Worm (Caenorhabditis elegans) whole organism, L3 larva: ENCODE results near the gene pef-1.

Source experiments
- ZK546.5 ChIP-seq: sonication (generic microtip); optimal IDR thresholded peaks from 2 replicates; lab custom pipeline; 2017; ENCODE audit warnings: missing biosample characterization, missing genetic modification characterization
- aly-2 ChIP-seq: fragments of 150-350 bp; optimal IDR thresholded peaks from 2 replicates; lab custom pipeline; 2014; ENCODE audit warnings: missing biosample characterization, missing genetic modification characterization
- ama-1 ChIP-seq: fragments of 150-350 bp; optimal IDR thresholded peaks from 2 replicates; lab custom pipeline; 2018
- ceh-28 ChIP-seq: fragments of 150-350 bp; optimal IDR thresholded peaks from 2 replicates; lab custom pipeline; 2014; ENCODE audit warnings: missing biosample characterization, missing genetic modification reagents, missing genetic modification characterization
- ceh-82 ChIP-seq: fragments of 150-350 bp; optimal IDR thresholded peaks from 2 replicates; lab custom pipeline; 2014; ENCODE audit warnings: missing biosample characterization, missing genetic modification characterization
- daf-12 ChIP-seq: fragments of 150-350 bp; optimal IDR thresholded peaks from 2 replicates; lab custom pipeline; 2014; ENCODE audit warnings: missing biosample characterization, missing genetic modification reagents, missing genetic modification characterization
- egl-5 ChIP-seq: fragments of 150-350 bp; optimal IDR thresholded peaks from 2 replicates; lab custom pipeline; 2017; ENCODE audit warnings: missing biosample characterization, missing genetic modification reagents, missing genetic modification characterization, inconsistent platforms
- elt-1 ChIP-seq: fragments of 150-350 bp; optimal IDR thresholded peaks from 2 replicates; lab custom pipeline; 2014; ENCODE audit warnings: missing biosample characterization, missing genetic modification characterization
- elt-2 ChIP-seq: sonication (generic microtip); optimal IDR thresholded peaks from 2 replicates; lab custom pipeline; 2016; ENCODE audit warnings: missing genetic modification reagents, mild to moderate bottlenecking, missing genetic modification characterization, missing compliant biosample characterization
- elt-3 ChIP-seq, 3 experiments: fragments of 150-350 bp in 1 of 3; sonication (generic microtip) in 2 of 3; optimal IDR thresholded peaks; 2 replicates in 2 of 3; 4 replicates in 1 of 3; lab custom pipeline; 2014 to 2017; ENCODE audit warnings: missing biosample characterization in 3 of 3, missing genetic modification characterization in 3 of 3
- eor-1 ChIP-seq, 2 experiments: fragments of 150-350 bp; optimal IDR thresholded peaks; 2 replicates each; lab custom pipeline; 2014 to 2018; ENCODE audit warnings: missing biosample characterization in 2 of 2, missing genetic modification characterization in 2 of 2
- fkh-10 ChIP-seq: sonication (generic microtip); optimal IDR thresholded peaks from 2 replicates; lab custom pipeline; 2017; ENCODE audit warnings: missing biosample characterization, missing genetic modification reagents, missing genetic modification characterization
- fkh-2 ChIP-seq: fragments of 150-350 bp; optimal IDR thresholded peaks from 2 replicates; lab custom pipeline; 2014; ENCODE audit warnings: missing biosample characterization, missing genetic modification reagents, missing genetic modification characterization
- fos-1 ChIP-seq: fragments of 150-350 bp; optimal IDR thresholded peaks from 2 replicates; lab custom pipeline; 2014; ENCODE audit warnings: missing biosample characterization, missing genetic modification characterization
- jun-1 ChIP-seq: fragments of 150-350 bp; optimal IDR thresholded peaks from 2 replicates; lab custom pipeline; 2014; ENCODE audit warnings: missing biosample characterization, missing genetic modification reagents, missing genetic modification characterization
- lin-39 ChIP-seq: fragments of 150-350 bp; optimal IDR thresholded peaks from 2 replicates; lab custom pipeline; 2018; ENCODE audit warnings: missing biosample characterization, missing genetic modification reagents, missing genetic modification characterization
- mml-1 ChIP-seq: fragments of 150-350 bp; sonication (generic microtip); optimal IDR thresholded peaks from 3 replicates; lab custom pipeline; 2014; ENCODE audit warnings: missing biosample characterization, missing genetic modification characterization
- nfya-1 ChIP-seq: sonication (generic microtip); optimal IDR thresholded peaks from 2 replicates; lab custom pipeline; 2017; ENCODE audit warnings: missing genetic modification characterization, mild to moderate bottlenecking, missing compliant biosample characterization, antibody characterized with exemption, moderate library complexity; ENCODE audit not compliant: insufficient read depth
- nhr-11 ChIP-seq: fragments of 150-350 bp; optimal IDR thresholded peaks from 2 replicates; lab custom pipeline; 2014; ENCODE audit warnings: missing biosample characterization, missing genetic modification characterization
- nhr-12 ChIP-seq: fragments of 150-350 bp; optimal IDR thresholded peaks from 2 replicates; lab custom pipeline; 2014; ENCODE audit warnings: missing biosample characterization, missing genetic modification characterization
- nhr-23 ChIP-seq: fragments of 150-350 bp; optimal IDR thresholded peaks from 2 replicates; lab custom pipeline; 2014; ENCODE audit warnings: missing biosample characterization, missing genetic modification reagents, missing genetic modification characterization
- nhr-237 ChIP-seq: fragments of 150-350 bp; optimal IDR thresholded peaks from 2 replicates; lab custom pipeline; 2014; ENCODE audit warnings: missing biosample characterization, missing genetic modification characterization
- nhr-28 ChIP-seq: fragments of 150-350 bp; optimal IDR thresholded peaks from 2 replicates; lab custom pipeline; 2014; ENCODE audit warnings: missing biosample characterization, missing genetic modification characterization
- nhr-43 ChIP-seq: sonication (generic microtip); optimal IDR thresholded peaks from 2 replicates; lab custom pipeline; 2016; ENCODE audit warnings: mild to moderate bottlenecking, missing genetic modification characterization, missing compliant biosample characterization; ENCODE audit not compliant: poor library complexity, severe bottlenecking
- nhr-76 ChIP-seq: fragments of 150-350 bp; sonication (generic microtip); optimal IDR thresholded peaks from 5 replicates; lab custom pipeline; 2014; ENCODE audit warnings: missing biosample characterization, missing genetic modification characterization
- nhr-77 ChIP-seq: fragments of 150-350 bp; optimal IDR thresholded peaks from 2 replicates; lab custom pipeline; 2014; ENCODE audit warnings: missing biosample characterization, missing genetic modification characterization
- pqm-1 ChIP-seq: fragments of 150-350 bp; optimal IDR thresholded peaks from 2 replicates; lab custom pipeline; 2017; ENCODE audit warnings: missing biosample characterization, missing genetic modification characterization, inconsistent platforms
- sea-2 ChIP-seq: fragments of 150-350 bp; sonication (generic microtip); optimal IDR thresholded peaks from 4 replicates; lab custom pipeline; 2014; ENCODE audit warnings: missing biosample characterization, missing genetic modification reagents, missing genetic modification characterization
- skn-1 ChIP-seq: fragments of 150-350 bp; optimal IDR thresholded peaks from 2 replicates; lab custom pipeline; 2014; ENCODE audit warnings: missing biosample characterization, missing genetic modification characterization
- snpc-4 ChIP-seq: fragments of 150-350 bp; optimal IDR thresholded peaks from 2 replicates; lab custom pipeline; 2014; ENCODE audit warnings: missing biosample characterization, missing genetic modification characterization
- unc-39 ChIP-seq: sonication (generic microtip); optimal IDR thresholded peaks from 4 replicates; lab custom pipeline; 2017; ENCODE audit warnings: missing biosample characterization, missing genetic modification characterization
- zag-1 ChIP-seq: fragments of 150-350 bp; optimal IDR thresholded peaks from 2 replicates; lab custom pipeline; 2014; ENCODE audit warnings: missing biosample characterization, missing genetic modification characterization
- ztf-11 ChIP-seq: fragments of 150-350 bp; optimal IDR thresholded peaks from 2 replicates; lab custom pipeline; 2014; ENCODE audit warnings: missing biosample characterization, missing genetic modification characterization
- ztf-4 ChIP-seq: fragments of 150-350 bp; optimal IDR thresholded peaks from 2 replicates; lab custom pipeline; 2014; ENCODE audit warnings: missing biosample characterization, missing genetic modification characterization

The pef-1 gene

DNA sequence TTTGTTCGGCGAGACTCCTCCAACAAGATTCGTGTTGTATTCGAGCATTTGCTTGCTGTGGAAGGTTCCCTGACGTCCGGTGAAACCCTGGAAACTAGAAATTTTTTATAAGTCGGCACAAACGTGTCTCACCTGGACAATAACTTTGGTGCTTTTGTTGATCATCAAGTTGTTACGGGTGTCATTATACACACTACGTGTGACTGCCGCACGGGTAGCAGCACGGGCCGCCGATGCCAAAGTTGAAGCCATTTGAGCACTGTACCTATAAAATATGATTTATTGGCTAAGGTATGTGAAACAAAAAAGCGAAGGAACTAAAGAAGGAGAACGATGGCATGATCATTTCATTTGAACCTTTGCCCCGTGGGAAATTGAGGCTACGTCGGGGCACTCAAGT is 25.0 kb downstream of the pef-1 start, which contains the start of gene sucl-2:
Gene sucl-2, minus strand, starts transcription at position 265 of the 400 bp plus-strand sequence.
- TF ChIP-seq nhr-23 (tag; lab: Kevin White, UChicago) = no peak
- TF ChIP-seq unc-39 = no peak
- TF ChIP-seq snpc-4 (tag; lab: Kevin White, UChicago) = no peak
- TF ChIP-seq nhr-28 (tag; lab: Kevin White, UChicago) = no peak

ce11 chrIII:900134-900533 is 26.0 kb downstream of the pef-1 start:
- TF ChIP-seq egl-5 (tag; lab: Kevin White, UChicago) = no peak
- no peak for TF ChIP-seq skn-1 (tag; lab: Kevin White, UChicago)
- TF ChIP-seq fkh-10 = no peak
- no peak for TF ChIP-seq ztf-11 (tag; lab: Kevin White, UChicago)
- no peak for TF ChIP-seq nhr-76 (tag; lab: Kevin White, UChicago)
- TF ChIP-seq elt-1 (tag; lab: Kevin White, UChicago) = no peak
- TF ChIP-seq aly-2 = no peak
- TF ChIP-seq zag-1 (tag; lab: Kevin White, UChicago) = no peak
- no peak for TF ChIP-seq mml-1 (tag; lab: Kevin White, UChicago)
- no peak for TF ChIP-seq nhr-28 (tag; lab: Kevin White, UChicago)
- TF ChIP-seq nhr-237 = no peak

DNA sequence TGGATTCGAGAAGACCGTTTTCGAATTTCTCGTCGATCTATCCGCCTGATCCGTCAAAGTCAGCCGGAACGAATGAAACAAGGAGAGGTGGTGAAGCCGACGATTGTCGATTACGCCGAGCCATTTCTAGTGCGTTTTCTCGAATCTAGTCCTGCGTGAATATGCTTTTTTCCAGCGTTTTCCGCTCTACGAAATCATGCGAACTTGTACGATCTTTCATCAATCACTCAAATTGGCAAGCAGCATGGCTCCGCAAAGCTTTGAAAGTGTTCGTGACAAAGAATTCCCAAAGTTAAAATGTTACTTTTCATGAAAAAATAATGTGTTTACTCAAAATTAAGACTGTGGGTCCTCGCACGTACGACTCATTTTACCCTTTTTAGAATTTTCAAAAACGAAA is 29.2 kb downstream of the pef-1 start:
- TF ChIP-seq zag-1 (tag; lab: Kevin White, UChicago) (no peak), nhr-11 (tag; lab: Kevin White, UChicago) (no peak), fkh-10 (no peak), snpc-4 (tag; lab: Kevin White, UChicago) (no peak), nhr-23 (tag; lab: Kevin White, UChicago) (no peak), fkh-2 (tag; lab: Kevin White, UChicago) (no peak), nhr-43 (tag; lab: Kevin White, UChicago) (no peak), daf-12 (no peak), eor-1 (tag; optimal IDR thresholded peaks at IDR 0.05; lab: Kevin White, UChicago) (no peak), ama-1 (lab: Kevin White, UChicago) (no peak)

- TF ChIP-seq nhr-12 (tag; lab: Kevin White, UChicago) (no peak), ztf-4 (no peak), lin-39 (tag; lab: Kevin White, UChicago) (no peak), skn-1 (tag; lab: Kevin White, UChicago) (no peak)
Measured at ce11 chrIII:895525-895924, 30.6 kb downstream of the pef-1 start, which contains the start of the genes ztf-18 and F23H11.2. TSS of gene ztf-18 (minus strand) at chrIII:895712. TSS of gene F23H11.2 (plus strand) at chrIII:895747.

DNA sequence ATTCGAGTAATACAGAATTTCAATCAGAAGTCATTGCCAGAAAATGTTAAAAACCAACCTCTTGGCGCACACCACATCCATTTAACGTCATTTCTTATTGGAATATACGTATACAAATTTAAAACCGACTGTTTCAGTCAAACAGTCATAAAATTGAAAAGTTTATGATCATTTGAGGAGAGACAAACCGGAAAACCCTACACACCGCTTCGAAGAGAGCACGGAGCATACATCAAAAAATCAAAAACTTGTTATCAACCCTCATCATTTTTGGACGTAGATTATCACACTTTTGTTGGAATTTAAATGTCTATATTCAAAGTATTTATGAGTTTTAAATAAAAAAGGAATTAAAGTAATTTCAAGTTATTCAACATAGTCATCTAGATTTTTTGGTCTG is 35.1 kb downstream of the pef-1 start, which contains the start of gene T24C4.10:
Gene T24C4.10, minus strand, starts transcription at position 230 of the 400 bp plus-strand sequence.
- TF ChIP-seq ceh-82 (tag; lab: Kevin White, UChicago) (no peak), fkh-10 (no peak), ZK546.5 (tag; lab: Kevin White, UChicago) (no peak), pqm-1 (tag; lab: Kevin White, UChicago) (peak; percentile 48), sea-2 (GFP tag; lab: Kevin White, UChicago) (no peak), lin-39 (tag; lab: Kevin White, UChicago) (no peak), jun-1 (tag; lab: Kevin White, UChicago) (no peak), daf-12 (no peak), elt-3 (tag; optimal IDR thresholded peaks at IDR 0.05; lab: Kevin White, UChicago) (no peak), fos-1 (no peak), nhr-11 (tag; lab: Kevin White, UChicago) (no peak), elt-2 (peak; percentile 62)

DNA sequence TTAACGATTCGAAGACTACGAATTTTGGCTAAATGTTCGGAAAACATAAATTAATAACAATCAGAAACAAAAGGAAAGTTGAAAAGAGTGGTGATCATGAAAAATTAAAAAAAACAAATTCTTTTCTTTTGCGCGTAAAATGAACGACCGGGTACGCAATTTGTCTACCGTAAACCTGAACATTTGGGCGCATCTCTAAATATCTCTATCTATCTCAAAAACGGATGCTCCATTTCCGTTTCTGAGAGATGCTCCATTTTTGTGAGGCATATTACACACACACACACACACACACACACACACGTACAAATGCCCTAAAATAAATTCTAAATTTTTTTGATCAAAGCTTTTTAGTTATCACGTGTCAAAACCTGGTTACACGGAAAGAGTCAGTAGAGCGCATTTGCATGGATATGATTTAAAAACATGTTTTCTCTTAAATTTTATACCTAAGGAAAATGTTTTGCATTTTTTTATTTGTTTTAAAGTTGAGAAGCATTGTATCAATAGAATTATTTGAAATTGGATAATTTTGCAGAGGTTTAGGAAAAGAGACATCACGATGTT is 37.0 kb downstream of the pef-1 start:
- no peak for TF ChIP-seq nhr-77 (tag; lab: Kevin White, UChicago)
- TF ChIP-seq jun-1 (tag; lab: Kevin White, UChicago) = no peak
- TF ChIP-seq ceh-28 (tag; lab: Kevin White, UChicago) = no peak
- no peak for TF ChIP-seq fkh-2 (tag; lab: Kevin White, UChicago)
- no peak for TF ChIP-seq lin-39 (tag; lab: Kevin White, UChicago)
- peak; percentile 19 for TF ChIP-seq nfya-1
